Worm (Caenorhabditis elegans): ENCODE measurements around the gene Y75B12B.3.
A peak's percentile ranks its signal among the peaks of the same experiment; 100 is the strongest.

Gene Y75B12B.3

ce11 chrV:15186259-15186927, at the start of gene Y75B12B.3 (continued):
- no peak for TF ChIP-seq hlh-26 (GFP tag; conservative IDR thresholded peaks at IDR 0.05)
- no peak for TF ChIP-seq attf-3 (GFP tag; conservative IDR thresholded peaks at IDR 0.05)
- TF ChIP-seq madf-3 (GFP tag; IDR thresholded peaks at IDR 0.05) = 0 out of 2 replicates have a peak, but pooled peaks have one; percentile 3
- TF ChIP-seq bed-2 (GFP tag; IDR thresholded peaks at IDR 0.05) = no peak
- no peak for TF ChIP-seq K11D2.4 (GFP tag; IDR thresholded peaks at IDR 0.05)
- 0 out of 2 replicates have a peak, but pooled peaks have one; percentile 32 for TF ChIP-seq Y79H2A.3 (GFP tag; conservative IDR thresholded peaks at IDR 0.05)
- TF ChIP-seq nhr-179 (tag; optimal IDR thresholded peaks at IDR 0.05) = no peak
- no peak for TF ChIP-seq lin-40 (tag; optimal IDR thresholded peaks at IDR 0.05)
- TF ChIP-seq ets-4 (GFP tag; optimal IDR thresholded peaks at IDR 0.05) = no peak
- TF ChIP-seq C06A6.2 (GFP tag; conservative IDR thresholded peaks at IDR 0.05) = no peak
- TF ChIP-seq snpc-3.4 (tag; optimal IDR thresholded peaks at IDR 0.05) = peak; percentile 24
- no peak for TF ChIP-seq ztf-28 (GFP tag; IDR thresholded peaks at IDR 0.05)
- no peak for TF ChIP-seq fkh-3 (tag; optimal IDR thresholded peaks at IDR 0.05)
- TF ChIP-seq B0261.1 (tag; optimal IDR thresholded peaks at IDR 0.05) = peak; percentile 7
- TF ChIP-seq atf-7 (tag; optimal IDR thresholded peaks at IDR 0.05) = no peak
- no peak for TF ChIP-seq snpc-1.1 (tag; optimal IDR thresholded peaks at IDR 0.05; ENCODE audit: insufficient read depth)
- peak; percentile 48 for TF ChIP-seq snpc-4 (GFP tag; optimal IDR thresholded peaks at IDR 0.05)
- peak in 2 of 4 experiments; percentile 0 to 37 for TF ChIP-seq snpc-4 (tag; optimal IDR thresholded peaks at IDR 0.05)
- TF ChIP-seq T07F8.4 (tag; optimal IDR thresholded peaks at IDR 0.05) = no peak
- peak; percentile 72 for TF ChIP-seq zfh-2 (GFP tag; conservative IDR thresholded peaks at IDR 0.05)
- TF ChIP-seq nfya-2 (GFP tag; IDR thresholded peaks at IDR 0.05) = no peak
- TF ChIP-seq ekl-4 (GFP tag; IDR thresholded peaks at IDR 0.05) = peak; percentile 76; the same call in 1 of the 2 replicates
- peak; percentile 32; the same call in 1 of the 2 replicates for TF ChIP-seq dox-1 (GFP tag; IDR thresholded peaks at IDR 0.05)
- no peak for TF ChIP-seq ceh-91 (GFP tag; IDR thresholded peaks at IDR 0.05)
- no peak for TF ChIP-seq sptf-2 (GFP tag; optimal IDR thresholded peaks at IDR 0.05)
- peak; percentile 50; the same call in 1 of the 2 replicates for TF ChIP-seq attf-6 (GFP tag; IDR thresholded peaks at IDR 0.05)
- TF ChIP-seq lin-26 (GFP tag; IDR thresholded peaks at IDR 0.05) = peak; percentile 77
- TF ChIP-seq madf-10 (tag; optimal IDR thresholded peaks at IDR 0.05) = no peak
- no peak for TF ChIP-seq F22D6.2 (tag; optimal IDR thresholded peaks at IDR 0.05)
- no peak for TF ChIP-seq gei-17 (GFP tag; optimal IDR thresholded peaks at IDR 0.05)
- no peak for TF ChIP-seq cebp-1 (GFP tag; IDR thresholded peaks at IDR 0.05)
- TF ChIP-seq cebp-1 (tag; optimal IDR thresholded peaks at IDR 0.05) = peak; percentile 29

- TF ChIP-seq sea-2 (GFP tag; IDR thresholded peaks at IDR 0.05) (no peak), rec-8 (tag; optimal IDR thresholded peaks at IDR 0.05) (no peak), bed-2 (GFP tag; IDR thresholded peaks at IDR 0.05) (no peak), dox-1 (GFP tag; IDR thresholded peaks at IDR 0.05) (no peak), snpc-1.1 (tag; optimal IDR thresholded peaks at IDR 0.05; ENCODE audit: insufficient read depth) (no peak), xnd-1 (tag; optimal IDR thresholded peaks at IDR 0.05) (no peak), madf-10 (tag; optimal IDR thresholded peaks at IDR 0.05) (no peak), ceh-40 (GFP tag; IDR thresholded peaks at IDR 0.05) (no peak), egl-44 (GFP tag; IDR thresholded peaks at IDR 0.05) (no peak), Y95B8A.8 (GFP tag; IDR thresholded peaks at IDR 0.05) (no peak), efl-1 (GFP tag; optimal IDR thresholded peaks at IDR 0.05) (no peak), Y53G8AR.9 (GFP tag; conservative IDR thresholded peaks at IDR 0.05) (no peak), F57A8.1 (GFP tag; optimal IDR thresholded peaks at IDR 0.05) (no peak), egrh-3 (GFP tag; IDR thresholded peaks at IDR 0.05) (no peak), lin-54 (GFP tag; optimal IDR thresholded peaks at IDR 0.05) (no peak)
Observed at ce11 chrV:15235661-15236060, 49.6 kb upstream of the Y75B12B.3 start, which contains the start of gene nhr-164. Gene nhr-164, minus strand, starts transcription at chrV:15235761.
